Worm (Caenorhabditis elegans) whole organism, early embryonic: ENCODE results near the gene nfki-1.

Experiments
- B0310.2 ChIP-seq: sonication (generic microtip); optimal IDR thresholded peaks from 2 replicates; lab custom pipeline; 2016; ENCODE audit warnings: mild to moderate bottlenecking, missing genetic modification characterization, missing compliant biosample characterization
- flt-1 ChIP-seq: fragments of 200-800 bp; sonication (Bioruptor generic); IDR thresholded peaks from 2 replicates; pipeline ENCODE4 v1.3.6; 2022; ENCODE audit warnings: missing genetic modification characterization, missing compliant biosample characterization
- scrt-1 ChIP-seq: fragments of 200-800 bp; sonication (Bioruptor generic); IDR thresholded peaks from 2 replicates; pipeline ENCODE4 v1.3.6; 2022; ENCODE audit warnings: missing genetic modification characterization, missing compliant biosample characterization
- tbx-37 ChIP-seq: fragments of 200-800 bp; sonication (Bioruptor generic); conservative IDR thresholded peaks from 2 replicates; pipeline ENCODE4 v1.3.6; 2022; ENCODE audit warnings: missing genetic modification reagents, missing genetic modification characterization, missing compliant biosample characterization

nfki-1 gene

DNA sequence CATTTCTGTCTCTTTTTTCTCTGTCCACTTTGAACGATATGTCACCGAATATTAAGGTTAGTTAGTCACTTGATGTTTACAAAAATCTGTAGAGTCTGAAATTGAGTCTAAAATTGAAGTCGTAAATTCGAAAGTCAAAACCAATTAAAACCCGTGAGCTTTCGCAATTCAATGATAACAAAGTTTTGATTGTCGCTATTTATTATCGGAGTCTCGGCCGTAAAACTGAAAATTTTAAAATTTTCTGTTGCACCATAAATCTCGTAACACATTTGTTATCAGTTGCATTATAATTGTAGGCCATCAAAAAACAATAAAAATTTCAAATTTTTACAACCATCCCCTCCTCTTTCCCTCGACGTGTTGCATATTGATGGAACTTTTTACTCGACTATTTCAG, 53.5 kb downstream of the nfki-1 start:
- TF ChIP-seq flt-1 (GFP tag; lab: Robert Waterston, UW) (no peak), scrt-1 (GFP tag; lab: Robert Waterston, UW) (no peak), B0310.2 (tag; lab: Kevin White, UChicago) (no peak), tbx-37 (GFP tag; lab: Robert Waterston, UW) (no peak)
